Fruit fly (Drosophila melanogaster) whole organism, embryonic: ENCODE data around the gene Gk1.
A peak's percentile ranks its signal among the peaks of the same experiment; 100 is the strongest.

ENCODE experiments used
- BtbVII ChIP-seq: fragments of 200-800 bp; sonication (Bioruptor generic); optimal IDR thresholded peaks from 3 replicates; lab custom pipeline; 2017; ENCODE audit warnings: missing biosample characterization, mild to moderate bottlenecking, missing genetic modification characterization
- CG1024 ChIP-seq: fragments of 200-800 bp; sonication (Bioruptor generic); IDR thresholded peaks from 2 replicates; pipeline ENCODE4 v1.3.6; 2022; ENCODE audit warnings: missing biosample characterization, missing genetic modification characterization
- CG10565 ChIP-seq: fragments of 200-800 bp; sonication (Bioruptor generic); optimal IDR thresholded peaks from 3 replicates; lab custom pipeline; 2016; ENCODE audit warnings: missing biosample characterization, mild to moderate bottlenecking, missing genetic modification characterization
- CG10979 ChIP-seq: fragments of 200-800 bp; sonication (Bioruptor generic); optimal IDR thresholded peaks from 2 replicates; lab custom pipeline; 2018; ENCODE audit warnings: missing biosample characterization, mild to moderate bottlenecking, missing genetic modification characterization, moderate library complexity
- CG17385 ChIP-seq: fragments of 200-800 bp; sonication (Bioruptor generic); optimal IDR thresholded peaks from 3 replicates; lab custom pipeline; 2018; ENCODE audit warnings: missing biosample characterization, mild to moderate bottlenecking, missing genetic modification characterization
- CG1792 ChIP-seq: fragments of 200-800 bp; sonication (Bioruptor generic); optimal IDR thresholded peaks from 2 replicates; lab custom pipeline; 2016; ENCODE audit warnings: missing biosample characterization, missing genetic modification characterization
- CG34376 ChIP-seq: fragments of 200-800 bp; sonication (Bioruptor generic); optimal IDR thresholded peaks from 2 replicates; lab custom pipeline; 2018; ENCODE audit warnings: missing biosample characterization, mild to moderate bottlenecking, missing genetic modification characterization
- CG4820 ChIP-seq: fragments of 200-800 bp; sonication (Bioruptor generic); optimal IDR thresholded peaks from 3 replicates; lab custom pipeline; 2016; ENCODE audit warnings: missing biosample characterization, missing genetic modification characterization
- CG7745 ChIP-seq: fragments of 200-800 bp; sonication (Bioruptor generic); optimal IDR thresholded peaks from 2 replicates; lab custom pipeline; 2018; ENCODE audit warnings: missing biosample characterization, mild to moderate bottlenecking, missing genetic modification characterization, moderate library complexity
- CG8944 ChIP-seq: fragments of 200-800 bp; sonication (Bioruptor generic); optimal IDR thresholded peaks from 3 replicates; lab custom pipeline; 2016; ENCODE audit warnings: missing biosample characterization, missing genetic modification characterization
- CG9215 ChIP-seq: fragments of 200-800 bp; sonication (Bioruptor generic); IDR thresholded peaks from 2 replicates; pipeline ENCODE4 v1.3.6; 2022; ENCODE audit warnings: missing biosample characterization, missing genetic modification characterization
- Dad ChIP-seq: fragments of 200-800 bp; sonication (Bioruptor generic); optimal IDR thresholded peaks from 3 replicates; lab custom pipeline; 2016; ENCODE audit warnings: missing biosample characterization, missing genetic modification characterization
- Drgx ChIP-seq: fragments of 200-800 bp; sonication (Bioruptor generic); IDR thresholded peaks from 2 replicates; pipeline ENCODE4 v1.3.6; 2022; ENCODE audit warnings: missing biosample characterization, missing genetic modification characterization
- Ets97D ChIP-seq: fragments of 200-800 bp; sonication (Bioruptor generic); optimal IDR thresholded peaks from 3 replicates; lab custom pipeline; 2016; ENCODE audit warnings: missing biosample characterization, missing genetic modification characterization
- HLHmδ ChIP-seq: fragments of 200-800 bp; sonication (Bioruptor generic); optimal IDR thresholded peaks from 2 replicates; lab custom pipeline; 2018; ENCODE audit warnings: missing biosample characterization, mild to moderate bottlenecking, missing genetic modification characterization, moderate library complexity
- Lpt ChIP-seq: fragments of >200 bp; optimal IDR thresholded peaks from 2 replicates; lab custom pipeline; 2018; ENCODE audit warnings: missing biosample characterization, missing genetic modification characterization
- Med ChIP-seq: fragments of 200-800 bp; sonication (Bioruptor generic); peaks from one replicate; lab custom pipeline; 2016; ENCODE audit warnings: missing biosample characterization, missing genetic modification characterization, mild to moderate bottlenecking, inconsistent platforms, moderate library complexity
- NK7.1 ChIP-seq: fragments of 200-800 bp; sonication (Bioruptor generic); optimal IDR thresholded peaks from 3 replicates; lab custom pipeline; 2016; ENCODE audit warnings: missing biosample characterization, missing genetic modification characterization
- Oli ChIP-seq: fragments of 200-800 bp; sonication (Bioruptor generic); optimal IDR thresholded peaks from 2 replicates; lab custom pipeline; 2018; ENCODE audit warnings: missing biosample characterization, mild to moderate bottlenecking, missing genetic modification characterization, moderate library complexity
- Ptx1 ChIP-seq: fragments of 200-800 bp; sonication (Bioruptor generic); IDR thresholded peaks from 2 replicates; pipeline ENCODE4 v1.3.6; 2022; ENCODE audit warnings: missing biosample characterization, missing genetic modification characterization
- Scr ChIP-seq: fragments of 200-800 bp; sonication (Bioruptor generic); IDR thresholded peaks from 2 replicates; pipeline ENCODE4 v1.3.6; 2022; ENCODE audit warnings: missing biosample characterization, missing genetic modification characterization; ENCODE audit not compliant: partially characterized antibody
- Six4 ChIP-seq: fragments of 200-800 bp; sonication (Bioruptor generic); optimal IDR thresholded peaks from 2 replicates; lab custom pipeline; 2016; ENCODE audit warnings: missing biosample characterization, missing genetic modification characterization
- Ssrp ChIP-seq: fragments of 200-800 bp; sonication (Bioruptor generic); optimal IDR thresholded peaks from 2 replicates; lab custom pipeline; 2018; ENCODE audit warnings: missing biosample characterization, mild to moderate bottlenecking, missing genetic modification characterization, moderate library complexity
- Trl ChIP-seq, 3 experiments: fragments of >200 bp in 2 of 3; fragments of 200-800 bp in 1 of 3; sonication (Bioruptor generic) in 1 of 3; optimal IDR thresholded peaks; 2 replicates in 1 of 3; 3 replicates in 2 of 3; lab custom pipeline; 2016 to 2017; ENCODE audit warnings: missing biosample characterization in 1 of 3, missing genetic modification characterization in 1 of 3
- az2 ChIP-seq: fragments of 200-800 bp; sonication (Bioruptor generic); optimal IDR thresholded peaks from 3 replicates; lab custom pipeline; 2016; ENCODE audit warnings: missing biosample characterization, missing genetic modification characterization
- bab2 ChIP-seq: fragments of 200-800 bp; sonication (Bioruptor generic); optimal IDR thresholded peaks from 2 replicates; lab custom pipeline; 2016; ENCODE audit warnings: missing biosample characterization, missing genetic modification characterization
- corto ChIP-seq: fragments of 200-800 bp; sonication (Bioruptor generic); optimal IDR thresholded peaks from 2 replicates; lab custom pipeline; 2016; ENCODE audit warnings: missing biosample characterization, mild to moderate bottlenecking, missing genetic modification characterization, moderate library complexity
- fd96Cb ChIP-seq: fragments of 200-800 bp; sonication (Bioruptor generic); optimal IDR thresholded peaks from 2 replicates; lab custom pipeline; 2018; ENCODE audit warnings: missing biosample characterization, mild to moderate bottlenecking, missing genetic modification characterization, moderate library complexity
- gfzf ChIP-seq: fragments of 200-800 bp; sonication (Bioruptor generic); optimal IDR thresholded peaks from 2 replicates; lab custom pipeline; 2016; ENCODE audit warnings: missing biosample characterization, mild to moderate bottlenecking, missing genetic modification characterization, moderate library complexity
- hb ChIP-seq: fragments of 200-800 bp; sonication (Bioruptor generic); IDR thresholded peaks from 3 replicates; pipeline ENCODE4 v1.3.6; 2022; ENCODE audit warnings: missing biosample characterization, missing genetic modification characterization; ENCODE audit not compliant: partially characterized antibody
- hth ChIP-seq: fragments of >200 bp; optimal IDR thresholded peaks from 2 replicates; lab custom pipeline; 2017; ENCODE audit warnings: inconsistent platforms
- seq ChIP-seq: fragments of 200-800 bp; sonication (Bioruptor generic); IDR thresholded peaks from 2 replicates; pipeline ENCODE4 v1.3.6; 2022; ENCODE audit warnings: missing biosample characterization, missing genetic modification characterization
- sisA ChIP-seq: fragments of 200-800 bp; sonication (Bioruptor generic); IDR thresholded peaks from 2 replicates; pipeline ENCODE4 v1.3.6; 2022; ENCODE audit warnings: missing biosample characterization, missing genetic modification characterization
- sug ChIP-seq: fragments of 200-800 bp; optimal IDR thresholded peaks from 2 replicates; lab custom pipeline; 2019; ENCODE audit warnings: missing biosample characterization, mild to moderate bottlenecking, missing genetic modification characterization, moderate library complexity
- tll ChIP-seq, 2 experiments: fragments of 200-800 bp in 1 of 2; fragments of >200 bp in 1 of 2; sonication (Bioruptor generic) in 1 of 2; optimal IDR thresholded peaks; 2 replicates each; lab custom pipeline; 2017 to 2019; ENCODE audit warnings: missing biosample characterization in 2 of 2, missing genetic modification characterization in 2 of 2, mild to moderate bottlenecking in 1 of 2, moderate library complexity in 1 of 2
- usp ChIP-seq: fragments of >200 bp; optimal IDR thresholded peaks from 2 replicates; lab custom pipeline; 2017; ENCODE audit warnings: missing biosample characterization, missing genetic modification characterization
- wek ChIP-seq: fragments of 200-800 bp; sonication (Bioruptor generic); optimal IDR thresholded peaks from 3 replicates; lab custom pipeline; 2018; ENCODE audit warnings: missing biosample characterization, mild to moderate bottlenecking, missing genetic modification characterization, moderate library complexity

Gene Gk1

dm6 chr3L:223019-223902 lies 17.6 kb upstream of the Gk1 start, which contains the start of the genes pyx and CG33229 (continued):
- peak; percentile 79 for TF ChIP-seq sisA (GFP tag; lab: Robert Waterston, UW)
- no peak for TF ChIP-seq usp (GFP tag; lab: Kevin White, UChicago)
- peak; percentile 45 for TF ChIP-seq NK7.1 (GFP tag; lab: Kevin White, UChicago)

DNA sequence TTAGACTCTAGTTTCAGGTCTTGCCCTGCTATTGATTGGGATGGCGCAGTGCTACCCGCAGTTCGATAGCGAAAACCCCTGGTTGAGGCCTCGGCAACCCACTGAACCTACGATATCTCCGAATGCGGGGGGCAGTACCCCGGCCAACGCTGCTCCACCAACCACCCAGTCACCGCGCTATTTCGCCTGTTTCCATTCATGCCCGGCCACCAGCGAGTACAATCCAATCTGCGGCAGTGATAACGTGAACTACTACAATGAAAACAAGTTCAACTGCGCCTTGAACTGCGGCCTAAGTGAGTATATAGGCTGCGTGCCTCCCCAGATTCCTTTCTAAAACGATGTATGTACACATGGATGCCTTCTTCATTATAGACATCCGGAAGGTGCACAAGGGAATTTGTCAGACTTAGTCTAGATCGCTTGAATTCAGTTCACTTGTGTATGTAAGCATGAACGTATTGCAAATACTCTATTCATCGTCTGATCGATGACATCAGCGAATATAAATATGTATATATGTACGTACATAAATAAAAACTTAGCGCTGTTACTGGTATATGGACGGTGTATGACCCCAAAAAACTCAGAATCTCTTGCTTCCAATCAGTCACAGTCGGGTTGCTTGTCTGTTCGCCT lies 12.0 kb upstream of the Gk1 start, which contains the start of gene CG13877:
CG13877 (plus strand) TSS at position 589 of the 639 bp plus-strand sequence.
- TF ChIP-seq hth (lab: Kevin White, UChicago) (no peak), Ptx1 (GFP tag; lab: Robert Waterston, UW) (no peak), Med (GFP tag; lab: Kevin White, UChicago) (peak; percentile 6), Oli (no peak), seq (GFP tag; lab: Robert Waterston, UW) (no peak), CG10565 (no peak), tll (GFP tag; optimal IDR thresholded peaks at IDR 0.05; lab: Kevin White, UChicago) (no peak), az2 (GFP tag; lab: Kevin White, UChicago) (no peak), CG7745 (tag; lab: Kevin White, UChicago) (no peak), bab2 (no peak), Ssrp (tag; lab: Kevin White, UChicago) (no peak), wek (no peak), CG4820 (GFP tag; lab: Kevin White, UChicago) (no peak), CG10979 (no peak), Drgx (GFP tag; lab: Robert Waterston, UW) (no peak), Ets97D (GFP tag; lab: Kevin White, UChicago) (no peak), Dad (no peak), CG1792 (GFP tag; lab: Kevin White, UChicago) (no peak), sug (tag; lab: Kevin White, UChicago) (peak; percentile 79), hb (GFP tag; lab: Robert Waterston, UW) (no peak), CG8944 (GFP tag; lab: Kevin White, UChicago) (no peak), Scr (GFP tag; lab: Robert Waterston, UW) (no peak), CG34376 (peak; percentile 11), HLHmδ (GFP tag; lab: Kevin White, UChicago) (no peak), CG9215 (GFP tag; lab: Robert Waterston, UW) (no peak)

- no peak for TF ChIP-seq gfzf (GFP tag; lab: Kevin White, UChicago)
- no peak for TF ChIP-seq CG1024 (GFP tag; lab: Robert Waterston, UW)
- no peak for TF ChIP-seq corto
- TF ChIP-seq fd96Cb (tag; lab: Kevin White, UChicago), result no peak
- no peak for TF ChIP-seq CG17385 (GFP tag; lab: Kevin White, UChicago)
- TF ChIP-seq BtbVII (GFP tag; lab: Kevin White, UChicago), result no peak
- no peak for TF ChIP-seq Lpt (GFP tag; lab: Kevin White, UChicago)
- TF ChIP-seq Six4 (GFP tag; lab: Kevin White, UChicago), result no peak
- no peak for TF ChIP-seq Trl (optimal IDR thresholded peaks at IDR 0.05; lab: Kevin White, UChicago)
- no peak for TF ChIP-seq Trl (GFP tag; optimal IDR thresholded peaks at IDR 0.05; lab: Kevin White, UChicago)
These were observed 10.7 kb upstream of the Gk1 start, which contains the start of gene Kaz1-ORFB for dm6 chr3L:216325-216724. Kaz1-ORFB (plus strand) TSS chr3L:216625.
